Fruit fly (Drosophila melanogaster): ENCODE measurements around the gene mRpL36.

mRpL36 gene

DNA sequence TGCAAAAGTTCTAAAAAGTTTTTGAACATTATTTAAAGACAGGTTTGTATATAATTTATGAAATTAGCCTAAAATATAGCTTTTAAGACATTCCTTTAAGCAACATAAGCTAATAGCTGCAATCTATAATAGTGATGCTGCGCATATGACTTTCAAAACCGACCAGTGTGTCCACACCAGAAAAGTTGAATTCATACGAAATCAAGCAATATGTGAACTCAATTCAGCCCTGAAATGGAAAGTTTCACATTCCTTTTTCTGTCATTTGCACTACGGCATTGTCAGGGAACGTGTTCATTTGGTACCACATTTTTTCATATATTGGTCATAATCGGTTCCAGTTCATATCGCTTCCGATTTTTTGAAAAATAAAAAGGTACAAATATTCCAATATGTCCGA lies 16.0 kb downstream of the mRpL36 start, which contains the start of gene fan (continued):
- TF ChIP-seq vvl (GFP tag; IDR thresholded peaks at IDR 0.05): no peak
- TF ChIP-seq CG8944 (GFP tag; optimal IDR thresholded peaks at IDR 0.05): no peak

DNA sequence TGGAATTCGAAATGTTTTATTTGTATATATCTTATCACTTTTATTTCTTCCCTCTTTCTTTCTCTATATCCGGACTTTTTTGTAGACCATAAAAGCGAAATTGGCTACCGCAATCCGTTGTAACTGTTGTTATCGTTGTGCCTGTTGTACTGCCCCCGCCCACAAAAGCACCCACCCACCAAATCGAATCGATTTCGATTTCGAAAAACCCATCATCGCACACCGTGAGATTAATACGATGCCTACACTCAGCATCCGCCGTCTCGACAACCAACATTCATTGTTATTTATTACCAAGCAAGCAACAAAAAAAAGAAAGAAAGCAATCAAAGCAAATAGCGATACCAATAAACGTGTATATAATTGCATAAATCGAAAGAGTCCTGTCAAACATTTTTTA lies 16.7 kb downstream of the mRpL36 start:
- peak; percentile 65 for TF ChIP-seq onecut (GFP tag; IDR thresholded peaks at IDR 0.05)
- no peak for TF ChIP-seq B-H2 (GFP tag; optimal IDR thresholded peaks at IDR 0.05)
- no peak for TF ChIP-seq inv (GFP tag; IDR thresholded peaks at IDR 0.05; ENCODE audit: partially characterized antibody)
- TF ChIP-seq CG4424 (GFP tag; optimal IDR thresholded peaks at IDR 0.05): no peak
- no peak for TF ChIP-seq row (GFP tag; IDR thresholded peaks at IDR 0.05)
- TF ChIP-seq CG6254 (GFP tag; optimal IDR thresholded peaks at IDR 0.05): no peak
- no peak for TF ChIP-seq Drgx (GFP tag; IDR thresholded peaks at IDR 0.05)
- TF ChIP-seq Doc2 (GFP tag; IDR thresholded peaks at IDR 0.05): no peak
- no peak for TF ChIP-seq CG5953 (GFP tag; IDR thresholded peaks at IDR 0.05)
- no peak for TF ChIP-seq CG18476 (GFP tag; optimal IDR thresholded peaks at IDR 0.05)
- no peak for TF ChIP-seq p53 (GFP tag; optimal IDR thresholded peaks at IDR 0.05)
- peak; percentile 59 for TF ChIP-seq CG13894 (tag; optimal IDR thresholded peaks at IDR 0.05)
- no peak for TF ChIP-seq Scr (GFP tag; IDR thresholded peaks at IDR 0.05; ENCODE audit: partially characterized antibody)
- TF ChIP-seq CG10565 (GFP tag; optimal IDR thresholded peaks at IDR 0.05): no peak
- no peak for TF ChIP-seq stwl (tag; optimal IDR thresholded peaks at IDR 0.05)

DNA sequence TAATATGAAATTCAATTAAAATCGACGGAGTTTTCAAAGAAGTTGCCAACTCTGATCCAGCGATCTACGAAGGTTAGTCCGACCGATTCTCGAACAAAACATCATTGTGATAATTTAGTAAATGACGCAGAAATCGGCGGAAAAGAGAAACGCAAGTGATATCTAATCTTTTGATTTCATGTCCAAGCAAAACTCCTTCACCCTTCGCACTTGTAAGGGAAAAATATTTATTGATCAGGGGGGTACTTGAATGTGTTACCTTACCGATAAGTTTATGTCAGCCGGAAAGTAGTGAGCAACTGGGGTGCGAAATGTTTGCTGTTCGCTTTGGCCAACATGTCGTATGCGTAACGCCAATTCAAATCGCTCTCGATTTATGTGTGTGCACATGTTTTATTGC lies 27.8 kb downstream of the mRpL36 start:
- TF ChIP-seq Pdp1 (GFP tag; optimal IDR thresholded peaks at IDR 0.05): peak in 1 of 2 experiments; percentile 51
- peak; percentile 74 for TF ChIP-seq exex (tag; optimal IDR thresholded peaks at IDR 0.05)
- no peak for TF ChIP-seq oc (tag; optimal IDR thresholded peaks at IDR 0.05)
- TF ChIP-seq mirr (GFP tag; optimal IDR thresholded peaks at IDR 0.05): peak; percentile 64
- TF ChIP-seq CG8944 (GFP tag; optimal IDR thresholded peaks at IDR 0.05): no peak
- peak; percentile 86 for TF ChIP-seq CG34376 (GFP tag; optimal IDR thresholded peaks at IDR 0.05)
- TF ChIP-seq cwo (GFP tag; optimal IDR thresholded peaks at IDR 0.05): peak; percentile 2
- TF ChIP-seq sug (tag; optimal IDR thresholded peaks at IDR 0.05): peak; percentile 91
- no peak for TF ChIP-seq Spps (tag; optimal IDR thresholded peaks at IDR 0.05)
- TF ChIP-seq twi (tag; optimal IDR thresholded peaks at IDR 0.05): no peak
- peak; percentile 65 for TF ChIP-seq sd (tag; optimal IDR thresholded peaks at IDR 0.05)
- TF ChIP-seq CG10462 (GFP tag; optimal IDR thresholded peaks at IDR 0.05): no peak
- peak; percentile 28; the same call in 1 of the 2 replicates for TF ChIP-seq GATAe (GFP tag; conservative IDR thresholded peaks at IDR 0.05)
- peak; percentile 33 for TF ChIP-seq Med (GFP tag)
- TF ChIP-seq Rfx (GFP tag; IDR thresholded peaks at IDR 0.05): 0 out of 2 replicates have a peak, but pooled peaks have one; percentile 17
- TF ChIP-seq sr (GFP tag; IDR thresholded peaks at IDR 0.05): 0 out of 3 replicates have a peak, but pooled peaks have one; percentile 19
- TF ChIP-seq crol (GFP tag; IDR thresholded peaks at IDR 0.05): peak; percentile 28; the same call in 1 of the 2 replicates
- TF ChIP-seq lab (GFP tag; optimal IDR thresholded peaks at IDR 0.05): peak; percentile 11
- TF ChIP-seq grn (GFP tag; optimal IDR thresholded peaks at IDR 0.05): peak; percentile 28

DNA sequence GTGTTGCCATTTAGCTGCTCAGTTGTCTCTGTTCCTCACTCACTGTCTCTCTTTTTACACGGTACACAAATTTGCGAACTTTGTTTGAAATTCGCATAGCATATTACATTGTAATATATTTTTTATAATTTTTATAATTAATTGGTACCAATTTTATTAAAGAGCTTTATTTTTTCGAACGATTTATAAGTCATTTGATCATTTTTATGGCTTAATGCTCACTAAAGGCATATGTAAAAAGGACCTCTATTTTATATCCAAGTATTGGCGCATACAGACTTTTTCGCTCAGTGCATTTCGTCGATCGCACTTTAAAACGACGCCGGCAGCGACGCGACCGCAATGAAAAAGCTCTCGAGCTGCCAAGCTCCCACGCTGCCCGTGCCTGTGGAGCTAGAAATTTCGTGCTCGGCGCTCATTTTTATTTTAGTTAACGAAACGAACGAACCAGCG lies 28.8 kb downstream of the mRpL36 start:
- TF ChIP-seq tio (GFP tag; optimal IDR thresholded peaks at IDR 0.05): peak; percentile 95
- TF ChIP-seq Deaf1 (tag; optimal IDR thresholded peaks at IDR 0.05): peak; percentile 81
- peak; percentile 97 for TF ChIP-seq sob (GFP tag; IDR thresholded peaks at IDR 0.05)
- TF ChIP-seq CG9876 (GFP tag; optimal IDR thresholded peaks at IDR 0.05): peak; percentile 82
- peak; percentile 69; the same call in 2 of the 3 replicates for TF ChIP-seq Optix (GFP tag; IDR thresholded peaks at IDR 0.05)
- TF ChIP-seq Max (GFP tag; optimal IDR thresholded peaks at IDR 0.05): peak; percentile 94
- no peak for TF ChIP-seq lov (optimal IDR thresholded peaks at IDR 0.05)
- TF ChIP-seq lov (GFP tag; IDR thresholded peaks at IDR 0.05): peak; percentile 60; the same call in 1 of the 3 replicates
- peak; percentile 96 for TF ChIP-seq gsb (GFP tag; IDR thresholded peaks at IDR 0.05)
- TF ChIP-seq Nf-YA (GFP tag; IDR thresholded peaks at IDR 0.05): peak; percentile 86
- peak; percentile 96 for TF ChIP-seq dmrt99B (tag; optimal IDR thresholded peaks at IDR 0.05)
- peak; percentile 96 for TF ChIP-seq klu (GFP tag; IDR thresholded peaks at IDR 0.05)
- no peak for TF ChIP-seq knrl (GFP tag; IDR thresholded peaks at IDR 0.05; ENCODE audit: partially characterized antibody)
- no peak for TF ChIP-seq Sry-β (GFP tag; optimal IDR thresholded peaks at IDR 0.05)

Measured in whole organism, embryonic.